Fruit fly (Drosophila melanogaster) whole organism, wandering third instar larva: Measurements from ENCODE around the gene CG11178.

Experiments used
- CG9705 ChIP-seq: fragments of 200-800 bp; sonication (Bioruptor generic); optimal IDR thresholded peaks from 2 replicates; lab custom pipeline; 2018; ENCODE audit warnings: missing biosample characterization, mild to moderate bottlenecking, missing genetic modification characterization
- brk ChIP-seq: fragments of 200-800 bp; sonication (Bioruptor generic); optimal IDR thresholded peaks from 2 replicates; lab custom pipeline; 2016; ENCODE audit warnings: missing biosample characterization, mild to moderate bottlenecking, missing genetic modification characterization
- psq ChIP-seq: fragments of 200-800 bp; sonication (Bioruptor generic); optimal IDR thresholded peaks from 3 replicates; lab custom pipeline; 2017; ENCODE audit warnings: missing biosample characterization, mild to moderate bottlenecking, missing genetic modification characterization, moderate library complexity

DNA sequence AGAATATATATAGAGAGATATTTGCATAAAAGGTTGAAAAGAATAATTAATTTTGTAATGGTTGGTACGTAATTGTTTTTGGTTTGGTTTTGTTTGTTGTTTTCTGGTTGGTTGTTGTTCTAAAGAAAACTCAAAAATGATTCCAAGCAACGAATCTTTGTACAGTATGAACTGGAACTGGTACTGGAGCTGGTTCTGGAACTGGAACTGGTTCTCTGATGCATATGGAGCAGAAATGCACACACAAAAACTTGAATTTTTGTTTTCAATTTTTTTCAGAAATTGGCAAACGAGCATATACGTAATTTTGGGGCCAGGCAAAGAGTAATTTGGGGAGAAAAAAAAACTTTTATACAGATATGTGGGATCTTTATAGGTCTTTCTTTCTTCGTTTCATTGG, 7.7 kb upstream of the CG11178 start:
- TF ChIP-seq CG9705 (GFP tag; lab: Kevin White, UChicago) (no peak), brk (no peak), psq (GFP tag; lab: Kevin White, UChicago) (no peak)
